Worm (Caenorhabditis elegans): ENCODE measurements around the gene C44B12.6.
A peak's percentile ranks its signal among the peaks of the same experiment; 100 is the strongest.

- TF ChIP-seq ama-1 (optimal IDR thresholded peaks at IDR 0.05) (no peak), F13C5.2 (tag; optimal IDR thresholded peaks at IDR 0.05) (peak; percentile 94), tbx-11 (GFP tag; IDR thresholded peaks at IDR 0.05) (peak; percentile 58; the same call in 1 of the 2 replicates), hmbx-1 (tag; optimal IDR thresholded peaks at IDR 0.05) (peak; percentile 35), flt-1 (GFP tag; IDR thresholded peaks at IDR 0.05) (no peak; the same call in 1 of the 2 replicates), B0310.2 (tag; optimal IDR thresholded peaks at IDR 0.05) (no peak), scrt-1 (GFP tag; IDR thresholded peaks at IDR 0.05) (peak; percentile 64; the same call in 1 of the 2 replicates), pes-1 (GFP tag; IDR thresholded peaks at IDR 0.05) (0 out of 2 replicates have a peak, but pooled peaks have one; percentile 38), ceh-13 (GFP tag; optimal IDR thresholded peaks at IDR 0.05) (no peak), hnd-1 (tag; optimal IDR thresholded peaks at IDR 0.05) (no peak)
Observed at ce11 chrIV:1093870-1094564, 42.5 kb downstream of the C44B12.6 start, which contains the start of the genes cct-8 and Y55F3AR.2.

Measured in whole organism, early embryonic.